Worm (Caenorhabditis elegans) whole organism, L4/young adult: ENCODE data around the gene acdh-7.

Source experiments
- W03F9.2 ChIP-seq: fragments of 150-350 bp; optimal IDR thresholded peaks from 2 replicates; lab custom pipeline; 2014; ENCODE audit warnings: missing biosample characterization, missing genetic modification characterization
- dao-5 ChIP-seq: sonication (generic microtip); optimal IDR thresholded peaks from 2 replicates; lab custom pipeline; 2016; ENCODE audit warnings: missing genotype, missing genetic modification characterization, moderate library complexity, missing compliant biosample characterization

DNA sequence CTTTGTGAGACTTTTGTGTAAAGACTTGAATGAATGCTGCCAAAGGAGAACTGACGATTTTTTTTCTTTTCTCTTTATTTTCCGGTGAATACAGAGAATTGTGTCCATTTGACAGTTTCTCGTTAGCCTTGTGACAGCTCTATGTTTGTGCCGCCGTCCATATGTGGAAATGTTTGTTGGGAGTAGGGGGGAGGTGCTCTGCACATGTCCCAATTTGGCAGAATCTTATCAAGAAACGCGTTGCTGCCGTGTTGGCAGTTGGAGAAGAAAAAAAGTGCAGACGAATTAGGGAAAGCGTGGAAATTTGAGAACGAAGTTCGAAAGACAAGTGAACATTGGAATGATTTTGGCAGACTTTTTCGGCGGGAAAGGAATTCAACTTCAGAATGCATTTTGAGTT is 19.1 kb downstream of the acdh-7 start:
- no peak for TF ChIP-seq W03F9.2 (tag; lab: Kevin White, UChicago)
- no peak for TF ChIP-seq dao-5
